Fruit fly (Drosophila melanogaster): Measurements from ENCODE around the gene PpD3.

Gene PpD3

dm6 chr3R:9767620-9768592 is 20.2 kb downstream of the PpD3 start, which contains the start of gene Naa80 (continued):
- TF ChIP-seq ken (GFP tag; IDR thresholded peaks at IDR 0.05): peak; percentile 82
- TF ChIP-seq otp (GFP tag; IDR thresholded peaks at IDR 0.05): 0 out of 3 replicates have a peak, but pooled peaks have one; percentile 6
- peak; percentile 88 for TF ChIP-seq CG13624 (GFP tag; optimal IDR thresholded peaks at IDR 0.05)
- TF ChIP-seq Tbp (GFP tag; optimal IDR thresholded peaks at IDR 0.05): peak; percentile 9
- peak; percentile 32 for TF ChIP-seq emc (GFP tag; optimal IDR thresholded peaks at IDR 0.05)
- no peak for TF ChIP-seq CG9437 (GFP tag; optimal IDR thresholded peaks at IDR 0.05)
- no peak for TF ChIP-seq CG17568 (GFP tag; optimal IDR thresholded peaks at IDR 0.05)
- peak; percentile 60 for TF ChIP-seq CG8924 (tag; optimal IDR thresholded peaks at IDR 0.05)
- peak in 1 of 2 experiments; percentile 35 for TF ChIP-seq bsh (GFP tag; optimal IDR thresholded peaks at IDR 0.05)
- no peak for TF ChIP-seq CG11696 (GFP tag; IDR thresholded peaks at IDR 0.05)
- peak; percentile 44 for TF ChIP-seq pnt (GFP tag; optimal IDR thresholded peaks at IDR 0.05)
- peak; percentile 52; the same call in 1 of the 3 replicates for TF ChIP-seq knrl (GFP tag; IDR thresholded peaks at IDR 0.05; ENCODE audit: partially characterized antibody)
- TF ChIP-seq kni (GFP tag; optimal IDR thresholded peaks at IDR 0.05): peak; percentile 54
- TF ChIP-seq Med (GFP tag): peak; percentile 99
- TF ChIP-seq CG4404 (GFP tag; IDR thresholded peaks at IDR 0.05): 0 out of 2 replicates have a peak, but pooled peaks have one; percentile 11
- peak; percentile 51 for TF ChIP-seq CG10654 (GFP tag; optimal IDR thresholded peaks at IDR 0.05)
- peak; percentile 90 for TF ChIP-seq rib (GFP tag; IDR thresholded peaks at IDR 0.05)
- no peak; the same call in 2 of the 3 replicates for TF ChIP-seq hb (GFP tag; IDR thresholded peaks at IDR 0.05; ENCODE audit: partially characterized antibody)
- no peak for TF ChIP-seq Dfd (GFP tag; optimal IDR thresholded peaks at IDR 0.05)
- peak; percentile 62 for TF ChIP-seq Fer1 (GFP tag; optimal IDR thresholded peaks at IDR 0.05)
- no peak for TF ChIP-seq Hr78 (GFP tag; optimal IDR thresholded peaks at IDR 0.05)
- TF ChIP-seq slbo (GFP tag; IDR thresholded peaks at IDR 0.05): peak; percentile 88
- peak; percentile 37 for TF ChIP-seq CG10147 (GFP tag; optimal IDR thresholded peaks at IDR 0.05)
- TF ChIP-seq CG17829 (tag; optimal IDR thresholded peaks at IDR 0.05): peak; percentile 58
- peak; percentile 80 for TF ChIP-seq chn (GFP tag; optimal IDR thresholded peaks at IDR 0.05)
- TF ChIP-seq Gug (GFP tag; IDR thresholded peaks at IDR 0.05): peak; percentile 50; the same call in 2 of the 4 replicates
- no peak for TF ChIP-seq CG11093 (GFP tag; IDR thresholded peaks at IDR 0.05)
- TF ChIP-seq CG32772 (GFP tag; IDR thresholded peaks at IDR 0.05): peak; percentile 24; the same call in 1 of the 2 replicates
- peak; percentile 49 for TF ChIP-seq luna (GFP tag; optimal IDR thresholded peaks at IDR 0.05)
- no peak; the same call in 1 of the 2 replicates for TF ChIP-seq CG14667 (GFP tag; IDR thresholded peaks at IDR 0.05)
- TF ChIP-seq crp (GFP tag; optimal IDR thresholded peaks at IDR 0.05): peak in 1 of 2 experiments; percentile 45
- TF ChIP-seq pan (optimal IDR thresholded peaks at IDR 0.05): no peak
- peak in 1 of 2 experiments; percentile 54 for TF ChIP-seq pan (GFP tag; optimal IDR thresholded peaks at IDR 0.05 in 1 of 2, IDR thresholded peaks at IDR 0.05 in 1 of 2)
- TF ChIP-seq fu2 (GFP tag; optimal IDR thresholded peaks at IDR 0.05): peak; percentile 86
- no peak for TF ChIP-seq Poxn (GFP tag; IDR thresholded peaks at IDR 0.05)
- peak; percentile 29; the same call in 1 of the 2 replicates for TF ChIP-seq Atf6 (GFP tag; IDR thresholded peaks at IDR 0.05)
- peak; percentile 34 for TF ChIP-seq Dek (tag; optimal IDR thresholded peaks at IDR 0.05)
- TF ChIP-seq Rx (GFP tag; IDR thresholded peaks at IDR 0.05): peak; percentile 70
- no peak for TF ChIP-seq h (optimal IDR thresholded peaks at IDR 0.05)
- TF ChIP-seq org-1 (GFP tag; optimal IDR thresholded peaks at IDR 0.05): no peak
- peak; percentile 38 for TF ChIP-seq da (GFP tag; optimal IDR thresholded peaks at IDR 0.05)
- no peak for TF ChIP-seq slou (GFP tag; optimal IDR thresholded peaks at IDR 0.05)
- peak; percentile 31 for TF ChIP-seq NK7.1 (GFP tag; optimal IDR thresholded peaks at IDR 0.05)
- peak; percentile 8 for TF ChIP-seq Fer2 (tag; optimal IDR thresholded peaks at IDR 0.05)
- TF ChIP-seq Awh (GFP tag; IDR thresholded peaks at IDR 0.05): no peak
- TF ChIP-seq CG6854 (GFP tag; optimal IDR thresholded peaks at IDR 0.05): no peak
- no peak for TF ChIP-seq CG15479 (GFP tag; optimal IDR thresholded peaks at IDR 0.05)
- peak; percentile 66 for TF ChIP-seq CG7987 (GFP tag; optimal IDR thresholded peaks at IDR 0.05)

Measured in whole organism, embryonic.